Fruit fly (Drosophila melanogaster) whole organism, embryonic: ENCODE data around the gene mRRF1.

ENCODE experiments used
- ATbp ChIP-seq: fragments of 200-800 bp; sonication (Bioruptor generic); optimal IDR thresholded peaks from 2 replicates; lab custom pipeline; 2017; ENCODE audit warnings: missing biosample characterization, mild to moderate bottlenecking, missing genetic modification characterization, missing genetic modification reagents
- Abd-B ChIP-seq: fragments of 200-800 bp; sonication (Bioruptor generic); optimal IDR thresholded peaks from 2 replicates; lab custom pipeline; 2018; ENCODE audit warnings: missing biosample characterization, mild to moderate bottlenecking, missing genetic modification characterization, moderate library complexity
- Adf1 ChIP-seq: fragments of 200-800 bp; sonication (Bioruptor generic); IDR thresholded peaks from 2 replicates; pipeline ENCODE4 v1.3.6; 2022; ENCODE audit warnings: missing biosample characterization, missing genetic modification characterization
- CG10147 ChIP-seq: fragments of 200-800 bp; sonication (Bioruptor generic); optimal IDR thresholded peaks from 2 replicates; lab custom pipeline; 2019; ENCODE audit warnings: missing biosample characterization, mild to moderate bottlenecking, missing genetic modification characterization, moderate library complexity
- CG1024 ChIP-seq: fragments of 200-800 bp; sonication (Bioruptor generic); IDR thresholded peaks from 2 replicates; pipeline ENCODE4 v1.3.6; 2022; ENCODE audit warnings: missing biosample characterization, missing genetic modification characterization
- CG10462 ChIP-seq: fragments of 200-800 bp; sonication (Bioruptor generic); optimal IDR thresholded peaks from 2 replicates; lab custom pipeline; 2016; ENCODE audit warnings: missing biosample characterization, missing genetic modification characterization
- CG11723 ChIP-seq: fragments of 200-800 bp; sonication (Bioruptor generic); optimal IDR thresholded peaks from 2 replicates; lab custom pipeline; 2017; ENCODE audit warnings: missing biosample characterization, mild to moderate bottlenecking, missing genetic modification characterization
- CG12391 ChIP-seq: fragments of 200-800 bp; sonication (Bioruptor generic); optimal IDR thresholded peaks from 3 replicates; lab custom pipeline; 2018; ENCODE audit warnings: missing biosample characterization, mild to moderate bottlenecking, missing genetic modification characterization, moderate library complexity
- CG15514 ChIP-seq: fragments of 200-800 bp; sonication (Bioruptor generic); optimal IDR thresholded peaks from 3 replicates; lab custom pipeline; 2017; ENCODE audit warnings: missing biosample characterization, missing genetic modification characterization, mild to moderate bottlenecking, moderate library complexity, missing genetic modification reagents
- CG16815 ChIP-seq: fragments of 200-800 bp; sonication (Bioruptor generic); optimal IDR thresholded peaks from 3 replicates; lab custom pipeline; 2017; ENCODE audit warnings: missing biosample characterization, mild to moderate bottlenecking, missing genetic modification characterization
- CG1792 ChIP-seq: fragments of 200-800 bp; sonication (Bioruptor generic); optimal IDR thresholded peaks from 2 replicates; lab custom pipeline; 2016; ENCODE audit warnings: missing biosample characterization, missing genetic modification characterization
- CG2199 ChIP-seq: fragments of 200-800 bp; sonication (Bioruptor generic); IDR thresholded peaks from 3 replicates; pipeline ENCODE4 v1.3.6; 2022; ENCODE audit warnings: missing biosample characterization, missing genetic modification characterization
- CG30020 ChIP-seq: fragments of 200-800 bp; optimal IDR thresholded peaks from 2 replicates; lab custom pipeline; 2019; ENCODE audit warnings: missing biosample characterization, mild to moderate bottlenecking, missing genetic modification characterization, moderate library complexity
- CG32767 ChIP-seq: fragments of 200-800 bp; sonication (Bioruptor generic); IDR thresholded peaks from 2 replicates; pipeline ENCODE4 v1.3.6; 2022; ENCODE audit warnings: missing biosample characterization, missing genetic modification characterization
- CG42726 ChIP-seq: fragments of 200-800 bp; sonication (Bioruptor generic); IDR thresholded peaks from 2 replicates; pipeline ENCODE4 v1.3.6; 2022; ENCODE audit warnings: missing biosample characterization, missing genetic modification characterization; ENCODE audit not compliant: partially characterized antibody
- CG4424 ChIP-seq: fragments of 200-800 bp; sonication (Bioruptor generic); optimal IDR thresholded peaks from 3 replicates; lab custom pipeline; 2016; ENCODE audit warnings: missing biosample characterization, missing genetic modification characterization
- CG6791 ChIP-seq: fragments of 200-800 bp; sonication (Bioruptor generic); IDR thresholded peaks from 3 replicates; pipeline ENCODE4 v1.3.6; 2022; ENCODE audit warnings: missing biosample characterization, missing genetic modification characterization; ENCODE audit not compliant: partially characterized antibody
- CG7372 ChIP-seq: fragments of 200-800 bp; sonication (Bioruptor generic); IDR thresholded peaks from 2 replicates; pipeline ENCODE4 v1.3.6; 2022; ENCODE audit warnings: missing biosample characterization, missing genetic modification characterization
- CoRest ChIP-seq: fragments of 200-800 bp; sonication (Bioruptor generic); optimal IDR thresholded peaks from 3 replicates; lab custom pipeline; 2018; ENCODE audit warnings: missing biosample characterization, mild to moderate bottlenecking, missing genetic modification characterization, moderate library complexity
- Dip3 ChIP-seq: fragments of 200-800 bp; sonication (Bioruptor generic); optimal IDR thresholded peaks from 3 replicates; lab custom pipeline; 2016; ENCODE audit warnings: missing biosample characterization, missing genetic modification characterization
- Doc2 ChIP-seq: fragments of 200-800 bp; sonication (Bioruptor generic); IDR thresholded peaks from 2 replicates; pipeline ENCODE4 v1.3.6; 2022; ENCODE audit warnings: missing biosample characterization, missing genetic modification characterization
- Dref ChIP-seq: fragments of 200-800 bp; sonication (Bioruptor generic); IDR thresholded peaks from 2 replicates; pipeline ENCODE4 v1.3.6; 2022; ENCODE audit warnings: missing biosample characterization, missing genetic modification characterization
- Ets97D ChIP-seq: fragments of 200-800 bp; sonication (Bioruptor generic); optimal IDR thresholded peaks from 3 replicates; lab custom pipeline; 2016; ENCODE audit warnings: missing biosample characterization, missing genetic modification characterization
- Fer3 ChIP-seq: fragments of 200-800 bp; sonication (Bioruptor generic); optimal IDR thresholded peaks from 2 replicates; lab custom pipeline; 2018; ENCODE audit warnings: missing biosample characterization, mild to moderate bottlenecking, missing genetic modification characterization, moderate library complexity
- Gsc ChIP-seq: fragments of 200-800 bp; sonication (Bioruptor generic); IDR thresholded peaks from 2 replicates; pipeline ENCODE4 v1.3.6; 2022; ENCODE audit warnings: missing biosample characterization, missing genetic modification characterization
- HHEX ChIP-seq: fragments of 200-800 bp; sonication (Bioruptor generic); optimal IDR thresholded peaks from 3 replicates; lab custom pipeline; 2017; ENCODE audit warnings: missing biosample characterization, mild to moderate bottlenecking, missing genetic modification characterization, missing genetic modification reagents
- Hey ChIP-seq: fragments of 200-800 bp; sonication (Bioruptor generic); optimal IDR thresholded peaks from 3 replicates; lab custom pipeline; 2018; ENCODE audit warnings: missing biosample characterization, mild to moderate bottlenecking, missing genetic modification characterization
- HmgD ChIP-seq: fragments of 200-800 bp; sonication (Bioruptor generic); optimal IDR thresholded peaks from 3 replicates; lab custom pipeline; 2016; ENCODE audit warnings: missing biosample characterization, missing genetic modification characterization
- Kr ChIP-seq: fragments of 200-800 bp; sonication (Bioruptor generic); optimal IDR thresholded peaks from 2 replicates; lab custom pipeline; 2017; ENCODE audit warnings: missing biosample characterization, mild to moderate bottlenecking, missing genetic modification characterization
- Lpt ChIP-seq: fragments of >200 bp; optimal IDR thresholded peaks from 2 replicates; lab custom pipeline; 2018; ENCODE audit warnings: missing biosample characterization, missing genetic modification characterization
- MTF-1 ChIP-seq: fragments of 200-800 bp; sonication (Bioruptor generic); optimal IDR thresholded peaks from 2 replicates; lab custom pipeline; 2018; ENCODE audit warnings: missing biosample characterization, mild to moderate bottlenecking, missing genetic modification characterization, borderline replicate concordance
- Pdp1 ChIP-seq, 2 experiments: fragments of 200-800 bp; sonication (Bioruptor generic); optimal IDR thresholded peaks; 3 replicates each; lab custom pipeline; 2016; ENCODE audit warnings: missing biosample characterization in 2 of 2, missing genetic modification characterization in 2 of 2, mild to moderate bottlenecking in 1 of 2, moderate library complexity in 1 of 2
- Trl ChIP-seq, 3 experiments: fragments of >200 bp in 2 of 3; fragments of 200-800 bp in 1 of 3; sonication (Bioruptor generic) in 1 of 3; optimal IDR thresholded peaks; 2 replicates in 1 of 3; 3 replicates in 2 of 3; lab custom pipeline; 2016 to 2017; ENCODE audit warnings: missing biosample characterization in 1 of 3, missing genetic modification characterization in 1 of 3
- ase ChIP-seq: fragments of 200-800 bp; sonication (Bioruptor generic); IDR thresholded peaks from 3 replicates; pipeline ENCODE4 v1.3.6; 2022; ENCODE audit warnings: missing biosample characterization, missing genetic modification characterization
- bab2 ChIP-seq: fragments of 200-800 bp; sonication (Bioruptor generic); optimal IDR thresholded peaks from 2 replicates; lab custom pipeline; 2016; ENCODE audit warnings: missing biosample characterization, missing genetic modification characterization
- bsh ChIP-seq, 2 experiments: fragments of 200-800 bp; sonication (Bioruptor generic); optimal IDR thresholded peaks; 2 replicates each; lab custom pipeline; 2017 to 2018; ENCODE audit warnings: mild to moderate bottlenecking in 2 of 2, missing biosample characterization in 2 of 2, missing genetic modification characterization in 2 of 2, moderate library complexity in 1 of 2
- dmrt11E ChIP-seq: fragments of 200-800 bp; sonication (Bioruptor generic); optimal IDR thresholded peaks from 3 replicates; lab custom pipeline; 2018; ENCODE audit warnings: missing biosample characterization, mild to moderate bottlenecking, missing genetic modification characterization, moderate library complexity
- gsb ChIP-seq: fragments of 200-800 bp; sonication (Bioruptor generic); IDR thresholded peaks from 2 replicates; pipeline ENCODE4 v1.3.6; 2022; ENCODE audit warnings: missing biosample characterization, missing genetic modification characterization
- hkb ChIP-seq, 2 experiments: fragments of 200-800 bp in 1 of 2; fragments of >200 bp in 1 of 2; sonication (Bioruptor generic) in 1 of 2; IDR thresholded peaks in 1 of 2; optimal IDR thresholded peaks in 1 of 2; 2 replicates each; pipeline versions ENCODE4 v1.3.6 to Lab custom; 2017 to 2022; ENCODE audit warnings: missing biosample characterization in 1 of 2, missing genetic modification characterization in 1 of 2
- ind ChIP-seq: fragments of 200-800 bp; sonication (Bioruptor generic); optimal IDR thresholded peaks from 3 replicates; lab custom pipeline; 2016; ENCODE audit warnings: missing biosample characterization, missing genetic modification characterization
- maf-S ChIP-seq: fragments of 200-800 bp; sonication (Bioruptor generic); optimal IDR thresholded peaks from 2 replicates; lab custom pipeline; 2016; ENCODE audit warnings: missing biosample characterization, missing genetic modification characterization
- prd ChIP-seq, 3 experiments: fragments of >200 bp in 2 of 3; fragments of 200-800 bp in 1 of 3; sonication (Bioruptor generic) in 1 of 3; optimal IDR thresholded peaks in 2 of 3; IDR thresholded peaks in 1 of 3; 2 replicates in 2 of 3; 3 replicates in 1 of 3; pipeline versions ENCODE4 v1.3.6 to Lab custom; 2017 to 2022; ENCODE audit warnings: missing biosample characterization in 1 of 3, missing genetic modification characterization in 1 of 3
- tll ChIP-seq, 2 experiments: fragments of 200-800 bp in 1 of 2; fragments of >200 bp in 1 of 2; sonication (Bioruptor generic) in 1 of 2; optimal IDR thresholded peaks; 2 replicates each; lab custom pipeline; 2017 to 2019; ENCODE audit warnings: missing biosample characterization in 2 of 2, missing genetic modification characterization in 2 of 2, mild to moderate bottlenecking in 1 of 2, moderate library complexity in 1 of 2
- trem ChIP-seq: fragments of 200-800 bp; optimal IDR thresholded peaks from 3 replicates; lab custom pipeline; 2019; ENCODE audit warnings: missing biosample characterization, mild to moderate bottlenecking, missing genetic modification characterization, moderate library complexity
- tup ChIP-seq: fragments of 200-800 bp; sonication (Bioruptor generic); optimal IDR thresholded peaks from 2 replicates; lab custom pipeline; 2016; ENCODE audit warnings: missing biosample characterization, mild to moderate bottlenecking, missing genetic modification characterization, moderate library complexity
- zen ChIP-seq: fragments of 200-800 bp; sonication (Bioruptor generic); optimal IDR thresholded peaks from 3 replicates; lab custom pipeline; 2018; ENCODE audit warnings: missing biosample characterization, mild to moderate bottlenecking, missing genetic modification characterization, moderate library complexity

Gene mRRF1

dm6 chr3L:9377198-9378035, 13.3 kb downstream of the mRRF1 start, which contains the start of gene Hsp26 (continued):
- peak; percentile 83 for TF ChIP-seq bab2
- TF ChIP-seq ase (GFP tag; lab: Robert Waterston, UW) = peak; percentile 78
- peak; percentile 90 for TF ChIP-seq CG12391 (tag; lab: Kevin White, UChicago)
- 0 out of 2 replicates have a peak, but pooled peaks have one; percentile 35 for TF ChIP-seq CG7372 (GFP tag; lab: Robert Waterston, UW)
- no peak for TF ChIP-seq Dref (GFP tag; lab: Robert Waterston, UW)
- TF ChIP-seq CG15514 = peak; percentile 54
- peak; percentile 30 for TF ChIP-seq dmrt11E (tag; lab: Kevin White, UChicago)
- TF ChIP-seq ind = peak; percentile 69
- TF ChIP-seq gsb (GFP tag; lab: Robert Waterston, UW) = peak; percentile 65
- TF ChIP-seq tup = peak; percentile 45
- peak; percentile 81 for TF ChIP-seq Dip3
- TF ChIP-seq CG1792 (GFP tag; lab: Kevin White, UChicago) = peak; percentile 78
- peak; percentile 77 for TF ChIP-seq maf-S
- TF ChIP-seq CG42726 = no peak
- peak; percentile 72 for TF ChIP-seq HHEX (GFP tag; lab: Kevin White, UChicago)
- no peak for TF ChIP-seq Doc2 (GFP tag; lab: Robert Waterston, UW)
- TF ChIP-seq Pdp1 (GFP tag; optimal IDR thresholded peaks at IDR 0.05; lab: Kevin White, UChicago) = peak; percentile 75 to 82
- peak; percentile 74 for TF ChIP-seq CG10147 (GFP tag; lab: Kevin White, UChicago)
- peak; percentile 77 for TF ChIP-seq CG1024
- TF ChIP-seq Fer3 (tag; lab: Kevin White, UChicago) = peak; percentile 65
- peak; percentile 74 to 93 for TF ChIP-seq bsh (GFP tag; optimal IDR thresholded peaks at IDR 0.05; lab: Kevin White, UChicago)
- peak; percentile 59 for TF ChIP-seq CG11723 (GFP tag; lab: Kevin White, UChicago)
- peak; percentile 83 for TF ChIP-seq CG4424 (GFP tag; lab: Kevin White, UChicago)
- TF ChIP-seq Ets97D (GFP tag; lab: Kevin White, UChicago) = peak; percentile 46
- TF ChIP-seq HmgD (GFP tag; lab: Kevin White, UChicago) = no peak
- peak; percentile 37 for TF ChIP-seq Abd-B (GFP tag; lab: Kevin White, UChicago)
- no peak for TF ChIP-seq prd (optimal IDR thresholded peaks at IDR 0.05; lab: Kevin White, UChicago)
- peak; percentile 79 for TF ChIP-seq prd (GFP tag; IDR thresholded peaks at IDR 0.05; lab: Robert Waterston, UW)
- peak; percentile 52 for TF ChIP-seq MTF-1 (GFP tag; lab: Kevin White, UChicago)
- TF ChIP-seq Adf1 = peak; percentile 56
- TF ChIP-seq tll (GFP tag; optimal IDR thresholded peaks at IDR 0.05; lab: Kevin White, UChicago) = no peak
- TF ChIP-seq hkb (optimal IDR thresholded peaks at IDR 0.05; lab: Kevin White, UChicago) = no peak
- peak; percentile 94 for TF ChIP-seq hkb (GFP tag; IDR thresholded peaks at IDR 0.05; lab: Robert Waterston, UW)
- TF ChIP-seq CG32767 = peak; percentile 86
- peak; percentile 72 for TF ChIP-seq CG10462 (GFP tag; lab: Kevin White, UChicago)
- peak; percentile 54 for TF ChIP-seq trem (tag; lab: Kevin White, UChicago)
- 0 out of 3 replicates have a peak, but pooled peaks have one; percentile 32 for TF ChIP-seq CG2199
- no peak for TF ChIP-seq Gsc
- no peak for TF ChIP-seq Lpt (GFP tag; lab: Kevin White, UChicago)
- TF ChIP-seq zen (tag; lab: Kevin White, UChicago) = peak; percentile 24
- peak; percentile 46 for TF ChIP-seq CG30020
- TF ChIP-seq Kr = no peak
- TF ChIP-seq CoRest = peak; percentile 81
- TF ChIP-seq Hey (tag; lab: Kevin White, UChicago) = no peak
- peak; percentile 87 for TF ChIP-seq ATbp (GFP tag; lab: Kevin White, UChicago)
- TF ChIP-seq CG6791 (GFP tag; lab: Robert Waterston, UW) = no peak
- peak; percentile 40 for TF ChIP-seq CG16815 (GFP tag; lab: Kevin White, UChicago)
- peak; percentile 81 to 97 for TF ChIP-seq Trl (optimal IDR thresholded peaks at IDR 0.05; lab: Kevin White, UChicago)
- peak; percentile 94 for TF ChIP-seq Trl (GFP tag; optimal IDR thresholded peaks at IDR 0.05; lab: Kevin White, UChicago)
